Worm (Caenorhabditis elegans) whole organism, late embryonic: ENCODE measurements around the gene nspf-2.

ENCODE experiments used
- C08G9.2 ChIP-seq: sonication (generic microtip); optimal IDR thresholded peaks from 2 replicates; lab custom pipeline; 2016; ENCODE audit warnings: mild to moderate bottlenecking, missing genetic modification characterization, moderate library complexity, missing compliant biosample characterization
- C38D4.7 ChIP-seq: fragments of 200-800 bp; sonication (Bioruptor generic); optimal IDR thresholded peaks from 2 replicates; lab custom pipeline; 2018; ENCODE audit warnings: mild to moderate bottlenecking, missing genetic modification characterization, moderate library complexity, missing compliant biosample characterization
- F13H6.1 ChIP-seq: sonication (generic microtip); optimal IDR thresholded peaks from 2 replicates; lab custom pipeline; 2016; ENCODE audit warnings: missing genetic modification characterization, missing compliant biosample characterization
- K02D7.2 ChIP-seq: sonication (generic microtip); optimal IDR thresholded peaks from 2 replicates; lab custom pipeline; 2017; ENCODE audit warnings: mild to moderate bottlenecking, missing genetic modification characterization, missing compliant biosample characterization
- K09A11.1 ChIP-seq: sonication (generic microtip); optimal IDR thresholded peaks from 2 replicates; lab custom pipeline; 2017; ENCODE audit warnings: antibody characterized with exemption, mild to moderate bottlenecking, missing genetic modification characterization, missing compliant biosample characterization; ENCODE audit not compliant: insufficient read depth
- Y22D7AL.16 ChIP-seq: sonication (generic microtip); optimal IDR thresholded peaks from 2 replicates; lab custom pipeline; 2016; ENCODE audit warnings: missing genetic modification characterization, missing compliant biosample characterization
- ahr-1 ChIP-seq: sonication (generic microtip); optimal IDR thresholded peaks from 2 replicates; lab custom pipeline; 2016; ENCODE audit warnings: missing genetic modification characterization, missing compliant biosample characterization
- ama-1 ChIP-seq: fragments of 150-350 bp; optimal IDR thresholded peaks from 2 replicates; lab custom pipeline; 2014
- ceh-14 ChIP-seq: sonication (generic microtip); optimal IDR thresholded peaks from 2 replicates; lab custom pipeline; 2016; ENCODE audit warnings: missing genotype, missing genetic modification characterization, missing compliant biosample characterization
- ceh-19 ChIP-seq: fragments of 200-800 bp; sonication (Bioruptor generic); optimal IDR thresholded peaks from 2 replicates; lab custom pipeline; 2018; ENCODE audit warnings: mild to moderate bottlenecking, missing genetic modification characterization, missing compliant biosample characterization
- ceh-2 ChIP-seq: sonication (generic microtip); optimal IDR thresholded peaks from 2 replicates; lab custom pipeline; 2016; ENCODE audit warnings: missing genotype, missing genetic modification characterization, missing compliant biosample characterization
- ceh-30 ChIP-seq: fragments of 150-350 bp; optimal IDR thresholded peaks from 2 replicates; lab custom pipeline; 2014; ENCODE audit warnings: missing biosample characterization, missing genetic modification characterization
- ceh-34 ChIP-seq: sonication (generic microtip); optimal IDR thresholded peaks from 2 replicates; lab custom pipeline; 2016; ENCODE audit warnings: mild to moderate bottlenecking, missing genetic modification characterization, missing compliant biosample characterization
- ceh-48 ChIP-seq: sonication (generic microtip); optimal IDR thresholded peaks from 2 replicates; lab custom pipeline; 2016; ENCODE audit warnings: missing genetic modification characterization, inconsistent platforms, missing compliant biosample characterization
- elt-4 ChIP-seq: sonication (generic microtip); optimal IDR thresholded peaks from 2 replicates; lab custom pipeline; 2016; ENCODE audit warnings: missing genetic modification characterization, missing compliant biosample characterization
- fax-1 ChIP-seq: sonication (generic microtip); optimal IDR thresholded peaks from 2 replicates; lab custom pipeline; 2016; ENCODE audit warnings: missing genotype, missing genetic modification characterization, missing compliant biosample characterization
- fkh-10 ChIP-seq: fragments of 150-350 bp; optimal IDR thresholded peaks from 2 replicates; lab custom pipeline; 2014; ENCODE audit warnings: missing biosample characterization, missing genetic modification reagents, missing genetic modification characterization
- fkh-6 ChIP-seq: sonication (generic microtip); optimal IDR thresholded peaks from 2 replicates; lab custom pipeline; 2016; ENCODE audit warnings: missing genetic modification characterization, missing compliant biosample characterization
- hlh-13 ChIP-seq: fragments of 200-800 bp; sonication (Bioruptor generic); optimal IDR thresholded peaks from 2 replicates; lab custom pipeline; 2018; ENCODE audit warnings: mild to moderate bottlenecking, missing genetic modification characterization, missing compliant biosample characterization
- hlh-15 ChIP-seq: sonication (generic microtip); optimal IDR thresholded peaks from 2 replicates; lab custom pipeline; 2016; ENCODE audit warnings: missing genetic modification characterization, missing compliant biosample characterization
- hlh-8 ChIP-seq: sonication (generic microtip); optimal IDR thresholded peaks from 2 replicates; lab custom pipeline; 2016; ENCODE audit warnings: missing genotype, missing genetic modification characterization, missing compliant biosample characterization
- lin-11 ChIP-seq: fragments of 200-800 bp; sonication (Bioruptor generic); optimal IDR thresholded peaks from 2 replicates; lab custom pipeline; 2018; ENCODE audit warnings: mild to moderate bottlenecking, missing genetic modification characterization, missing compliant biosample characterization
- nfya-1 ChIP-seq: sonication (generic microtip); optimal IDR thresholded peaks from 2 replicates; lab custom pipeline; 2017; ENCODE audit warnings: missing genetic modification characterization, mild to moderate bottlenecking, missing compliant biosample characterization, antibody characterized with exemption, moderate library complexity
- npax-4 ChIP-seq: sonication (generic microtip); optimal IDR thresholded peaks from 2 replicates; lab custom pipeline; 2016; ENCODE audit warnings: missing genetic modification characterization, missing compliant biosample characterization
- odd-2 ChIP-seq: sonication (generic microtip); optimal IDR thresholded peaks from 2 replicates; lab custom pipeline; 2017; ENCODE audit warnings: antibody characterized with exemption, mild to moderate bottlenecking, missing genetic modification characterization, missing compliant biosample characterization
- pag-3 ChIP-seq: sonication (generic microtip); optimal IDR thresholded peaks from 2 replicates; lab custom pipeline; 2016; ENCODE audit warnings: missing compliant biosample characterization, missing genetic modification characterization, borderline replicate concordance
- pat-9 ChIP-seq: fragments of 200-800 bp; sonication (Bioruptor generic); optimal IDR thresholded peaks from 2 replicates; lab custom pipeline; 2018; ENCODE audit warnings: mild to moderate bottlenecking, missing genetic modification characterization, moderate library complexity, missing compliant biosample characterization
- pax-1 ChIP-seq: fragments of 150-350 bp; optimal IDR thresholded peaks from 2 replicates; lab custom pipeline; 2014; ENCODE audit warnings: missing biosample characterization, missing genetic modification characterization
- pha-2 ChIP-seq: sonication (generic microtip); optimal IDR thresholded peaks from 2 replicates; lab custom pipeline; 2017; ENCODE audit warnings: mild to moderate bottlenecking, missing genetic modification characterization, missing compliant biosample characterization
- pha-4 ChIP-seq: fragments of 150-350 bp; optimal IDR thresholded peaks from 2 replicates; lab custom pipeline; 2018; ENCODE audit warnings: missing biosample characterization, missing genetic modification reagents, missing genetic modification characterization
- pros-1 ChIP-seq: fragments of 150-350 bp; optimal IDR thresholded peaks from 2 replicates; lab custom pipeline; 2014; ENCODE audit warnings: missing biosample characterization, missing genetic modification reagents, missing genetic modification characterization
- ref-2 ChIP-seq: sonication (generic microtip); optimal IDR thresholded peaks from 2 replicates; lab custom pipeline; 2016; ENCODE audit warnings: missing genetic modification characterization, missing compliant biosample characterization
- sdc-2 ChIP-seq: sonication (generic microtip); optimal IDR thresholded peaks from 2 replicates; lab custom pipeline; 2016; ENCODE audit warnings: missing genotype, missing genetic modification characterization, missing compliant biosample characterization
- sox-4 ChIP-seq: sonication (generic microtip); optimal IDR thresholded peaks from 2 replicates; lab custom pipeline; 2017; ENCODE audit warnings: mild to moderate bottlenecking, missing genetic modification characterization, inconsistent platforms, missing compliant biosample characterization
- tbx-2 ChIP-seq: sonication (generic microtip); optimal IDR thresholded peaks from 2 replicates; lab custom pipeline; 2016; ENCODE audit warnings: missing genetic modification characterization, missing compliant biosample characterization
- ttx-3 ChIP-seq: sonication (generic microtip); optimal IDR thresholded peaks from 2 replicates; lab custom pipeline; 2016; ENCODE audit warnings: missing genetic modification reagents, missing genetic modification characterization, missing compliant biosample characterization
- unc-3 ChIP-seq, 2 experiments: fragments of 200-800 bp in 1 of 2; sonication (Bioruptor generic) in 1 of 2; sonication (generic microtip) in 1 of 2; conservative IDR thresholded peaks in 1 of 2; optimal IDR thresholded peaks in 1 of 2; 2 replicates each; pipeline versions ENCODE4 v1.3.6 to Lab custom; 2016 to 2022; ENCODE audit warnings: missing compliant biosample characterization in 2 of 2, missing genetic modification characterization in 2 of 2, missing genetic modification reagents in 1 of 2
- unc-42 ChIP-seq: sonication (generic microtip); optimal IDR thresholded peaks from 2 replicates; lab custom pipeline; 2016; ENCODE audit warnings: missing genotype, missing genetic modification characterization, missing compliant biosample characterization
- unc-86 ChIP-seq: sonication (generic microtip); optimal IDR thresholded peaks from 2 replicates; lab custom pipeline; 2016; ENCODE audit warnings: missing genetic modification characterization, missing compliant biosample characterization

Gene nspf-2

DNA sequence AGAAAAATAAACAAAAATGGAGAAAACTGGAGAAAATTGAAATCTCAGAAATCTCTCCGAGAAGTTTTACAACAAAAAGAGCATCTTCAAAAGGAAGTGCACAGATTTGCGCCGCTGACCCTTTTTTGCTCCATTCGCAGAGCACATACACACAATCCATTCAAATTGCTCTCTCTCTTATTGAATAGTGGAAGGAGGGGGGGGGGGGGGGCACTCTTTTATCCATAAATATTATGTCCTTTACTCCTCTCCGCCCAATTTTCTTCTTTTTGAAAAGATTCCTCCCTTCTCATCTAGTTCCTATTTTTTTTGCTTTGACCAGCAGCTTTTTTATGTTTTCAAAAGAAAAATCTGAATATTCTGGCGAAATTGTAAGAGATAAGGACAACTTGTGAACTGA is 6.4 kb downstream of the nspf-2 start:
- TF ChIP-seq unc-42 (peak; percentile 46), F13H6.1 (no peak), sdc-2 (no peak), lin-11 (tag; lab: Kevin White, UChicago) (no peak)
- TF ChIP-seq, all 69 proteins: peak for 1

ce11 chrII:2698378-2698777 is 9.7 kb downstream of the nspf-2 start, which contains the start of gene sri-62:
TSS of gene sri-62 (minus strand) at chrII:2698478.
- TF ChIP-seq hlh-15 (tag; lab: Kevin White, UChicago) (no peak), ceh-34 (no peak), fkh-6 (tag; lab: Kevin White, UChicago) (no peak), ceh-48 (tag; lab: Kevin White, UChicago) (no peak), pax-1 (tag; lab: Kevin White, UChicago) (no peak), ahr-1 (tag; lab: Kevin White, UChicago) (no peak), fkh-10 (GFP tag; lab: Kevin White, UChicago) (no peak), npax-4 (tag; lab: Kevin White, UChicago) (no peak), unc-3 (GFP tag; conservative IDR thresholded peaks at IDR 0.05; lab: Robert Waterston, UW) (no peak), unc-3 (tag; optimal IDR thresholded peaks at IDR 0.05; lab: Kevin White, UChicago) (no peak), elt-4 (tag; lab: Kevin White, UChicago) (no peak), ceh-19 (GFP tag; lab: Kevin White, UChicago) (no peak), odd-2 (tag; lab: Kevin White, UChicago) (no peak), nfya-1 (tag; lab: Kevin White, UChicago) (no peak), pha-2 (tag; lab: Kevin White, UChicago) (no peak), C08G9.2 (tag; lab: Kevin White, UChicago) (no peak), K02D7.2 (tag; lab: Kevin White, UChicago) (no peak), pag-3 (no peak)

- TF ChIP-seq C38D4.7 (no peak), pha-4 (tag; lab: Kevin White, UChicago) (no peak), hlh-13 (GFP tag; lab: Kevin White, UChicago) (no peak), ceh-2 (tag; lab: Kevin White, UChicago) (no peak), fax-1 (tag; lab: Kevin White, UChicago) (no peak), hlh-8 (tag; lab: Kevin White, UChicago) (no peak)
Observed at ce11 chrII:2700229-2700628, 11.5 kb downstream of the nspf-2 start, which contains the start of gene sri-61. TSS of gene sri-61 (minus strand) at chrII:2700329.

- TF ChIP-seq ceh-30 (no peak), tbx-2 (no peak), K09A11.1 (tag; lab: Kevin White, UChicago) (no peak), Y22D7AL.16 (no peak), fax-1 (tag; lab: Kevin White, UChicago) (no peak), ref-2 (tag; lab: Kevin White, UChicago) (no peak), ceh-14 (tag; lab: Kevin White, UChicago) (no peak), ama-1 (lab: Kevin White, UChicago) (no peak), pros-1 (tag; lab: Kevin White, UChicago) (no peak), pag-3 (no peak), ttx-3 (tag; lab: Kevin White, UChicago) (no peak), pha-2 (tag; lab: Kevin White, UChicago) (no peak)
Observed at ce11 chrII:2702757-2703156, 14.0 kb downstream of the nspf-2 start, which contains the start of gene sri-60. TSS of gene sri-60 (minus strand) at chrII:2702857.

DNA sequence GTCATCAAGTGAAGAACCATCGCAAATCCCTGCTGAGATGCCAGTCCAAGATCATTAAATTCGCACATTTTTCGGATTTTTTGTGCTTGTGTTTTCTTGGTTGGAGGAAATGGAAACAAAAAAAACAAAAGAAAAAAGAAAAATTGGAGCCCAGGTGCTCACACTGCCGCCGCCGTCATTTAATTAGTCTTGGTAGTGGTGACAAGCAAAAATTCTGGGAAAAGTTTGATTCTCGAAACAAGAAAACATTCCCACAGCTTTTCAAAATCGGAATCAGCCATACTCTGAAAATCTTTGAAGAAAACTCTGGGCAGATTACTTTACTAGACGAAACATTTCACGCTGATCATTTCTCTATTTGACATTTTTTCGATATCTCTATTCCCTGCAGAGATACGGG is 16.5 kb downstream of the nspf-2 start, which contains the start of gene srh-128:
Gene srh-128, minus strand, starts transcription at position 101 of the 400 bp plus-strand sequence.
- no peak for TF ChIP-seq K09A11.1 (tag; lab: Kevin White, UChicago)
- no peak for TF ChIP-seq unc-86 (tag; lab: Kevin White, UChicago)
- TF ChIP-seq hlh-8 (tag; lab: Kevin White, UChicago), result no peak
- TF ChIP-seq sox-4 (tag; lab: Kevin White, UChicago), result no peak
- no peak for TF ChIP-seq F13H6.1
- TF ChIP-seq pat-9 (tag; lab: Kevin White, UChicago), result no peak
